Worm (Caenorhabditis elegans) whole organism, dauer: ENCODE measurements around the gene str-123.

Experiments
- unc-62 ChIP-seq: sonication (generic microtip); optimal IDR thresholded peaks from 2 replicates; lab custom pipeline; 2017; ENCODE audit warnings: missing biosample characterization, missing genetic modification reagents, missing genetic modification characterization

str-123 gene

DNA sequence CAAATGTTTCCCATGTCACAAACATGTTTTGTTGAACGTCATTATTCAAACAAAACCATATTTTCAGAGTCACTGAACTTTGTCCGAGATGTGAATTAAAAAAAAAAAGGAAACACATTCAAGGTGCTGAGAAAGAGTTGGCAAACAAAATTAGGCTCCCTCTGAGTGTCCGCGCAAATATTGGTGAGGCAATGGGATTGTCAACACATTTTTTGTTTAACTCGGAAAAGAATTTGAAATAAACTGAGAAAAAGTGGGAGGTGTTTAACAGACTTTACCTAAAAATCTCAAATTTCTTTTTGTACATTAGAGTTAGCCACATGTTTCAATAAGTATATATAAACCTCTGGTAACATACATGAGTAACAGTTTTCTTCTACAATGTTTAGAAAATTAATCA, 3.7 kb downstream of the str-123 start, which contains the start of gene abf-6:
TSS of gene abf-6 (plus strand) at position 323 of the 400 bp plus-strand sequence.
- no peak for TF ChIP-seq unc-62

DNA sequence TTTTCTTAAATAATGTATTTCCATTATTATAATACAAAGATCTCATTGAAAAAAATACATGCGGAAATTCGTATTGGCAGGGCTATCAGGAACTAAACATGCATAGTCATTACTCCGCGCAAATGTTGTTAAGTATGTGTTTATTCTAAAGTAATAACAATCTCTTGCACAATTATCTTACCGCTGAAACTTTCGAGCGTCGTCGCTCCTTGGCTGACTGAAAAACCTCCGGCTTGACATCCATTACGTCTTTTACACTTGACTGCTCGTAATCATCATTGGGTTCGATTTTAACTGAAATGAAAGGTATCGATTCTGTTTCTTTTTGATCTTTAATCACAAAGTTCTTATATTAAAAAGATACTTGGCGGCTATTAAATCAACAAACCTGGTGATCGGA, 9.7 kb downstream of the str-123 start:
- no peak for TF ChIP-seq unc-62

DNA sequence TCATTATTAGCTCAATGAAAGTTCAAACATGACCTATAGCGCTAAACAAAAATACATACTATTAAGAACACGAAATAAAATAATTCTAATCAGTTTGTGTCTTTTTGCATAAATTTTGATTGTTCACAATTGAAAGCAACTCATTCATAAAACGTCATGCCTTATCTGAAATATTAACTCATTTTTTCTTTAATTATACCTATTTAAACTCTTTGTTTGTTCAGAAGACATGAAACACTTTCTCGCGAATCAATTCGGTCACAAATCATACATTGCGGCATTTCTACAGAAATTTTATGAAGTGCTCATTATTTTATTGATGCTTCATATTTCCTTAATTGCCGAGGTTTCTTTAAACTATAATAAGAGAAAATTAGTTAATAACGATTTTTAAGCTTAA, 16.8 kb downstream of the str-123 start:
- no peak for TF ChIP-seq unc-62

DNA sequence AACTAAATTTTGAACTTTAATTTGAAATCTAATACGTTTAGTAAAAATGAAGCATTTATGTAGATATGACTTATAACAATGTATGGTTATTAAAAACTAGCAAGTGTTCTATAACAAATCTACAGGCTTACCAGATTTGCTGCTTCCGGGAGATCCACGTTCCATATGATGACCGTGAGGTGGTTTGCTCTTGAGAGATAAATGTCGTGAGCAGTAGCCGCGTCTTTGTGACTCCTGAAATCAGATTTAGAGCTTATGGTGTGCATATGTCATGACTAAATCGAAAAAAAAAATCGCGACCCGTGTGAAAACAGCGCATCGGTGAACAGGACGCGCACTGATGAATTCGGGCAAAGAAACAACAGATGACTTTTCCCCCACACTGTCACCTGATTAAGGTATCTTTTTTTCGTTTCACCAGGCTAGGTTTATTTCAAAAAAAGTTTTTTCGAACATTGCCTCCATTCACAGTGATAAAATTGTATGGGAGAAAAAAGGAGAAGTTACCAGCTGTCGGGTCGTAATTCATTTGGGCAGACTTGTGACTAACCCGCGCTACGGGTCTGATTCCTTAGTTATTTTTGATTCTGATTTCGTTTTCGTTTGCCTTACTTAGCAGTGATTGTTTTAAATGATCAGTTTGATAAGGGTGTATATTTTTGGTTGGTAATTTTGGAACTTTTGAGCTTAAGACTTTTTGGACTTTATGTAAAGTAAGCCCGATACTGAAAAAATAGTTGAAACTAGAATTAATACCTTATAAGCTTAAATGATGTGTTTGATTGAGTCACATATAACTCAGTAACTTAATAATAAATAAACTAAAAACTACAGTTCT, 18.2 kb downstream of the str-123 start, which contains the start of gene nhr-27:
TSS of gene nhr-27 (minus strand) at position 234 of the 838 bp plus-strand sequence.
- TF ChIP-seq unc-62 = no peak

DNA sequence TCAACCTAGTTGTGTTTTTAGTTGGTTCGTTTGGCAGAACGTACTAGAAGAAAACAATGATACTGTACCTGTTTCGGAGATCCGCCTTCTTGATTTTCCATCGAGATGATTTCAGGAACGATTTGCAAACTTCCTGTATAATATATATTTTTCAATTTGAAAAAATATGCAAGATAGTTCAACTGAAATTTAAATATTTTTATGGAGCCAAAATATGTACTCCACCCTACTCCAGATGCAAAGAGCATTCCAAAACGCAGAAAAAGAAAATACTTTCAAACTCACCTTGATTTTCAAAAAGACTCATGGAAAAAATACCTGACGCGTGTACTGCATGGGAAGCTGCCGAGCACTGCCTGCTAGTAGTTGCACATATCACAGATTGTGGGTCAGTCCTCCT, 23.4 kb downstream of the str-123 start, which contains the start of gene gei-3:
TSS of gene gei-3 (minus strand) at position 101 of the 400 bp plus-strand sequence.
- no peak for TF ChIP-seq unc-62

DNA sequence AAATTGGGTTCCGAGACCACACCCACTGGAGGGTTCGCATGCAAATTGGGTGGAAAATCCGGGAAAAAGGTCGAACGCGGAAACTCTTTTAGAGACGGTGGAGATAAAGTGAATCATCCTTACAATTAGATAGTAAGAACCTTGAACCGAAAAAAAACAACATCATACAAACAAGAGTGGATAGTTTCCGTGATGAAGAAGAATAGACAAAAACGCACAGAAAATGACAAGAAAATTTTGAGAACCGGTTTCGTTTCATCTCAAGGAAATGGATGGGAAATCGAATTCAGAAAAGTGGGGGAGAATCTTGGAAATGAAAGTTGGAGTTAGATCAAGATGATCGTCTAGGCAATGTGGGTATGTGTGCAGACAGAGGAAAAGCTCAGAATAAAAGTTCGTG, 25.2 kb downstream of the str-123 start:
- TF ChIP-seq unc-62 = no peak

DNA sequence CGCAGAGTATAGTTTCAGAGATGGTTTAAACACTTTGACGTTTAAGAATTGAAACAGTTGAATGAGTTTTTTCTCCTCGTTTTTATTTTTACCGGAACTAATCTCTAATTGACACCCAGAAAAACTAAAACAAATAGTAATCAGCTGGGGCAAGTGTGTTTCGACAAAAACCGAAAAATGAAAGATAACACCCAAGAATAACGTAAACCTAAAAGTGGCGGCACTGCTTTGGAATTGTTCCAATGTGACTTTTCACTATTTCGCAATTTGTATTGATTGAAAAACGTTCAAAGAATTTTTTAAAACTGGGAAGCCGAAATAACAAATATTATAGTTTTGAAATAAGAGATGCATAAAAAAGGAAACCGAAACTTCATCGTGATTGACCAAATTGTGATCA, 28.6 kb downstream of the str-123 start:
- no peak for TF ChIP-seq unc-62

DNA sequence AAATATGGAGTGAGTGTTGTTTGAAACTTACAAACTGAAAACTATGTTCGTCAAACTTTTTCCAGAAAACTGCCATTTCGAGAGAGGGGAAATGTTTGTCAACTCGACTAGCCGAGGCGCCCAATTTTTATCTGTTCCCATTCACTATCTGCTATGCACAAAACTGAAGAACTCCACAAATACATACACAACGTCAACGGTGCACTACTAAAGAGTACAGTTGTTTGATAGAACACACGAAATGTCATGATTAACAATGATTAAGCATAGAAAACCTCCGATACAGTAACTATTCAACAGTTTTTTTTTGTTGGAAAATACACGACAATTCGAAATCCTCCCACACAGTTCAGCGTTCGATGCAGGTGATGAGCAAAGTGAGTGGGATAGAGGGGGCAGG, 29.4 kb downstream of the str-123 start:
- TF ChIP-seq unc-62 = no peak

DNA sequence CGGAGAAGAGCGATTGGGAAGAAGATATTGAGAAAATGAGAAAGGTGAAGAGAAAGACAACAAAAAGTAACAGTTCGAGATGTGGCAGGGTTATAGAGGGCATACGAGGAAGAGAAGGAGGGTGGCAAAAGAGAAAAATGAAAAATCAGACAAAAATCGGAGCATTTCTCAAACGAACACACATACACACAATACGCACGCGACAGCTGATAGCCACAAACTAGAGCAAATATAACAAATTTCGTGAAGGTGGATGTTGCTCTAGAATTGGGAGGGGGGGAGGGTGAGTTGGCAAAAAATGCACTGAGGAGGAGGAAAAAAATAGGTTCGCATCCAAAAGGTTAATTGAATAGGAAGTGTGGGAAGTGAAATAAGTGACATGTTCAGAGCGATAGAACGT, 35.0 kb downstream of the str-123 start:
- TF ChIP-seq unc-62 = no peak

DNA sequence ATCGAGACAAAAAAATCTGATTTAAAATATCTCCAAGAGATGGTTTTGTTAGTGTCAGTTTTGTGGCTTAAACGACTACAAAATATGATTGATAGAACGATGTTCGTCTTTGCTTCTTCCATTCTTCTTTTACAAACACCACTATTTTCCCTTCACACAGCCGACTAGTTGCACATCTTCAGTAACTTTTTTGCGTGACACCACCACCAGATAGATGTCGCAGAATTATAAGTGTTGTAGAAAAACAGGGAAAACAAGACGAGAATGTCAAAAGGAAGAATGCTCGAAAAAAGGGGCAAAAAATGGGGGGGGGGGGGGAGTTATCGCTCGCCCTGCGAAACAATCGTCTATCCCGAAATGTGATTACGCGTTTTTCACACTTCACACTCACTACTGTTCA, 36.6 kb downstream of the str-123 start:
- TF ChIP-seq unc-62 = no peak

DNA sequence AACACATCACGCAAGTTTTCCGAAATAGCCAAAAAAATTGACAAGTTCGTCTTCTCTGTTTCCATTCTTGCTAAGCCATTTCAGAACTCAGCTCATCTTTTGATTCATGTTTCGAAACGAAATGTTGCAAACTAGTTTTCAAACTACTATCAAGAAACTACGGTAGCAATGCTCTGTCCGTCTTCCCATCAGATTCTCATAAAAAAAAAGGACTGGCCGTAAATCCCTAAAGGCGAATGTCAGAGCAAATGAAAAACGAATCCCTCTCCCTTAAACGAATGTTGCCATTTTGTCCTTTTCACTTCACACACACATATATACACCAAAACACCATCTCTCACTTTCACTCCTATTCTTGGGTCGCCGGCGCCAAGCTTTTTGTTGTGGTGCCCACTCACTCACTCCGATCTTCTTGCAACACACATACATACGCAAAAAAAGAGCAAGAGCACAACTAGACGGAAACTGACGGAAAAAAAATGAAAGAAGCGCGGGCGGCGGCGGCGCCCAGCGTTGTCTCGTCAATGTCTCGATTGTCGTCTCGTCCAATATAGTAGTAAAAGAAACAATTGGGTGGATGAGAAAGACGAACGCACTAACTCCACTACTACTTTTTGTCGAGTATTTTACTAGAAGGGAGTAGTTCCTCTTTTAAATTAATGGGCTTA, 37.7 kb downstream of the str-123 start:
- no peak for TF ChIP-seq unc-62

DNA sequence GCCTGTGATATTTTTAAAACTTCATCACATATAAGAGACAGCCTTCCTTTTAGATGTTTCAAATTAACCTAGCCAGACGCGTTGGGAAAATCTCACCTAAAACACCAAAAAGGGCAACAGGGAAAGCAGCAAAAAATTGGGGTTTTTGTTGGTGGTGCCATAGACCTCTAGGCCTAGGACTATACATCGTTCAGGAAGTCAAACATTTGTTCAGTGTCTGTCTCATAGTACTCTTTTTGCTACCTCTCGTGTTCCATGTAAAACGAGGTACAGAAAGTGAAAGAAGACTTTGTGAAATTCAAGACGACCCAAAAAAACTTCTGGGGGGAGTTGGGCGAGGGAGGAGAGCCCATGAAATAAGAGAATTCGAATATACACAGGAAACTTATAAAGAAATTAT, 38.9 kb downstream of the str-123 start:
- TF ChIP-seq unc-62 = no peak

DNA sequence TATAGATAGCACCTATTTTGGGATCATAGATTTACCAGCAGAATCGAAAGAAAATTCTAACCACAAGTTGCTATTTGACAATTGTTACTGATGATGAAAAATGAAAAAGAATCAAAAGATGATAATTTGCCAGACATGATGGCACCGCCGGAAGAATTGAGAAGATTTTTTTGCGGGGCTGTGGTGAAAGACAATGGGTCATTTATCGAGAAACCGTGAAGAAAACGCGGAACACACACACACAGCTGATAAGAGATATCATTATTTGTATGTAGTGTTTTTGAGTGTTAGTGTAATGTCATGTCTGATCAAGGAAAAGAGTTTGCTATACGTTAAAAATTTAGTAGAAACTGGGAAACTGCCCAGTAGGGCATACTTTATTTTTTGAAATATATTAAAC, 44.7 kb downstream of the str-123 start:
- no peak for TF ChIP-seq unc-62
